Worm (Caenorhabditis elegans) whole organism, early embryonic: ENCODE results near the gene fbxc-53.

Experiments used
- F13C5.2 ChIP-seq: sonication (generic microtip); optimal IDR thresholded peaks from 2 replicates; lab custom pipeline; 2017; ENCODE audit warnings: mild to moderate bottlenecking, missing genetic modification characterization, inconsistent platforms, missing compliant biosample characterization
- ama-1 ChIP-seq: fragments of 150-350 bp; optimal IDR thresholded peaks from 2 replicates; lab custom pipeline; 2014
- flt-1 ChIP-seq: fragments of 200-800 bp; sonication (Bioruptor generic); IDR thresholded peaks from 2 replicates; pipeline ENCODE4 v1.3.6; 2022; ENCODE audit warnings: missing genetic modification characterization, missing compliant biosample characterization
- hmg-4 ChIP-seq: fragments of 200-800 bp; sonication (Bioruptor generic); optimal IDR thresholded peaks from 2 replicates; lab custom pipeline; 2018; ENCODE audit warnings: mild to moderate bottlenecking, missing genetic modification characterization, missing compliant biosample characterization
- pes-1 ChIP-seq: fragments of 200-800 bp; sonication (Bioruptor generic); IDR thresholded peaks from 2 replicates; pipeline ENCODE4 v1.3.6; 2022; ENCODE audit warnings: missing genetic modification reagents, missing genetic modification characterization, missing compliant biosample characterization
- sea-1 ChIP-seq: fragments of 200-800 bp; sonication (Bioruptor generic); conservative IDR thresholded peaks from 2 replicates; pipeline ENCODE4 v1.3.6; 2022; ENCODE audit warnings: missing genetic modification characterization, missing compliant biosample characterization
- tbx-11 ChIP-seq: fragments of 200-800 bp; sonication (Bioruptor generic); IDR thresholded peaks from 2 replicates; pipeline ENCODE4 v1.3.6; 2022; ENCODE audit warnings: missing genetic modification characterization, missing compliant biosample characterization
- tra-4 ChIP-seq: sonication (generic microtip); optimal IDR thresholded peaks from 2 replicates; lab custom pipeline; 2017; ENCODE audit warnings: missing genetic modification characterization, missing compliant biosample characterization

- TF ChIP-seq pes-1 (GFP tag; lab: Robert Waterston, UW) (no peak), tra-4 (tag; lab: Kevin White, UChicago) (no peak), ama-1 (lab: Kevin White, UChicago) (no peak), F13C5.2 (tag; lab: Kevin White, UChicago) (no peak), hmg-4 (GFP tag; lab: Kevin White, UChicago) (no peak), flt-1 (GFP tag; lab: Robert Waterston, UW) (no peak), sea-1 (GFP tag; lab: Robert Waterston, UW) (no peak), tbx-11 (GFP tag; lab: Robert Waterston, UW) (no peak)
Measured at ce11 chrII:3665181-3665580, 45.9 kb upstream of the fbxc-53 start.
